Fruit fly (Drosophila melanogaster) Kc167 (cell line): Measurements from ENCODE around the gene CG17834.

ENCODE experiments used
- Myc ChIP-seq: fragments of >200 bp; optimal IDR thresholded peaks from 2 replicates; lab custom pipeline; 2017; ENCODE audit warnings: missing external identifiers
- h ChIP-seq: fragments of >200 bp; optimal IDR thresholded peaks from 3 replicates; lab custom pipeline; 2018; ENCODE audit warnings: missing external identifiers
- psq ChIP-seq: fragments of >200 bp; optimal IDR thresholded peaks from 2 replicates; lab custom pipeline; 2017; ENCODE audit warnings: missing external identifiers
- ttk ChIP-seq: sonication (Bioruptor generic); optimal IDR thresholded peaks from 2 replicates; lab custom pipeline; 2017; ENCODE audit warnings: missing external identifiers

- TF ChIP-seq h (lab: Kevin White, UChicago) (no peak), psq (lab: Kevin White, UChicago) (no peak), ttk (no peak), Myc (lab: Kevin White, UChicago) (no peak)
These were observed 45.3 kb downstream of the CG17834 start for dm6 chr2L:8574258-8574657.
